Fruit fly (Drosophila melanogaster): Measurements from ENCODE around the gene CG32686.

DNA sequence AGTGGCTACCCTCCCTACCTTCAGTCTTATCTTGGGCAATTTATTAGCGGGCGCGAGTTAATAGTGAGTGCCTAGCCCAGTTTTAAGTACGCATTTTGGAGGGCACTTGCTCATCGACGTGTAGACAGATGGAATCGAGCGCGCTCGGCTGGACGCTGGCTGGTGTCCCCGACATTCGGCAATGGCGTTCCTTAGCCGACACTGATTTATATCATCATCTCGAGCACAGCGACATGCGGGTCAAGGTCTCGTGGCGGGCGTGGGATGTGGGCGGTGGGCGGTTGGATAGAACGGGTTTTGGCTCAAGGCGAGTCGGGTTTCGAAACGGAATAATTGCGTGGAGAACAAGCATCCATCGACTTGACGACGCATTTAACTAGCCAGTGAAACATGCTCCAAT lies 5.8 kb downstream of the CG32686 start:
- TF ChIP-seq psq (optimal IDR thresholded peaks at IDR 0.05) = no peak
- TF ChIP-seq Sin3A (optimal IDR thresholded peaks at IDR 0.05) = no peak
